Fruit fly (Drosophila melanogaster): ENCODE measurements around the gene Der-1.

Gene Der-1

DNA sequence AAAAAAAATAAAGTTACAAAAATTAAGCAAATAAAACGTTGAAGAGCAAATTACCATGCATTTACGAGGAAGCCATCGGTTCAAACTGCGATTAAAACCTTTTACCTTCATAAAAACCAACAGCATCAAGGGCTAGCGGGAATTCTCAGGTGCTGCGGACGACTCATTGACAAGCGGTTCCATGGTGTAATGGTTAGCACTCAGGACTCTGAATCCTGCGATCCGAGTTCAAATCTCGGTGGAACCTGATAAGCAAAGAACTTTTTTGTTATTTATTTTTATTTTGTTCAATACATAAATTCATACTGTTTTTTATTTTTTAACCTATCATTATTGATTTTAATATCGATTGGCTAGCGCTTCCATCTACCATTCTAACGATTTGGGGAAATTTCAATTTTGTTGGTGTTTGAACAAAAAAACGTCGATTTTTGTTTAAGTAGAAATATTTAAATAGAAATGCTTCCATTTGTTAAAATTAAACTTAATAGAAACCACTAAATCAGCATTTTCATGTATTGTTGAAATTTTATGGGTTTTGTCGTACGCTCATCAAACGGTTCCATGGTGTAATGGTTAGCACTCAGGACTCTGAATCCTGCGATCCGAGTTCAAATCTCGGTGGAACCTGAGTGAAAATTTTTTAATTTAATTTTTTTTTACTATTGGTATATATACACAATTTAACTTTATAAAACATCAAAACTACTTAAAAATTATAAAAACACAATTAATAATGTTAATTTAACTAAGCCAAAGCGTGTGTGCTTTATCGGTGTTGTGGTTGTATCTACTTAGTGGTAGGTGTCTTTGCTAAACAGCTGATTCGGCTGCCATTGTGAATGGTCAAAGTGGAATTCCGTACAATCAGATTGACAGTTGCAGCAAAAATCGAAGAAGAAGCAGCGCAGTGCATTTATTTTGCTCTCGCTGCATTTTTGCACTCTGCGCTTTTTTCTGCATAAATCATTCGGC lies 35.5 kb downstream of the Der-1 start, which contains the start of gene CG4238 (continued):
- TF ChIP-seq fru (GFP tag; optimal IDR thresholded peaks at IDR 0.05) (no peak), CG9705 (GFP tag; optimal IDR thresholded peaks at IDR 0.05) (no peak)

DNA sequence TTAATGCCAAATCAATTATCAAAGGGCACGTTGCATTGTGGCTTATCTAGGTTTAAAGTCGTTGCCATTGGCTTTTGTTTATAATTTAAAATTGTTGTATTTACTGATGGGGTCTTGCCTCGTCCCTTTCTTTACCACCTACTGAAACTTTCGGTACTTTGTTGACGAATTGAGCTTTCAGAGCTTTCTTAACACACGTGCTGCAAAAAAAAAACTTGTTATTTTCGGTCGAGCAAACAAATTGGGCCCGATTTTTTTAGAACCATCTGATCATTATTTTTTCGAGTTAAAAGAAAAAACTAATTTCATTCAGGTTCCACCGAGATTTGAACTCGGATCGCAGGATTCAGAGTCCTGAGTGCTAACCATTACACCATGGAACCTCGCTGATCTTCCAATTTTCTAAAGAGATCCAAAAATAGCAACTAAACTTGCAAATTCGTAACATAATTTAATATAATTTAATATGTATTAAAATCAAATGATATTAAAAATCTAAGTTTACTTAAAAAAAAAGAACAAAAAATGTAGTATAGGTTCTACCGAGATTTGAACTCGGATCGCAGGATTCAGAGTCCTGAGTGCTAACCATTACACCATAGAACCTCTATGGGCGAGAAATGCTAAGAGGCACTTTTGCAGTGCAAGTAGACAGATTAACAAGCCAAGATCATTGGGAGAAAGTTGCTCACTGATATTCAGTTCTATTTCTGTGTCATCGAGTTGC lies 36.7 kb downstream of the Der-1 start:
- TF ChIP-seq br (GFP tag; optimal IDR thresholded peaks at IDR 0.05) (no peak), Hnf4 (GFP tag; optimal IDR thresholded peaks at IDR 0.05) (peak; percentile 1)

DNA sequence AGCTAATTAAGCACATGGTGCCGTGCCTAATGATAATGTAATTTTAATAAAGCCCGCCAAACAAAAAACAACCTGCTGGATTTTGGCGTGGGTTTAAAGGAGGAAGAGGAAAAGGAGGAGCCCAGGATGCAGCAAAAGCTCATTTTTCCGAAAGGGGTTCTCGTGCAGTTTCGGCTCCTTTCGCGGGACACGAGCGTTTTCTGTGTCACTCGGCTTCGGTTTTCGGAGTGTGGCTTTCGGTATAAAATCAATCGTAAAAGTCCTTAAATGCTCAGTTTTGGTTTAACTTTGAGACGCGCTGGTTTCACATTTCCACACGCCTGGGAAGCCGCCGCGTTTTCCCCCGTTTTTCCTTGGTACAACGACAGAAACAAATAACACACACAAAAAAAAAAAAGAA lies 37.7 kb downstream of the Der-1 start:
- TF ChIP-seq Dif (GFP tag; optimal IDR thresholded peaks at IDR 0.05; ENCODE audit: partially characterized antibody): no peak
- no peak for TF ChIP-seq Vsx2 (GFP tag; optimal IDR thresholded peaks at IDR 0.05; ENCODE audit: partially characterized antibody)
- no peak for TF ChIP-seq usp (GFP tag; optimal IDR thresholded peaks at IDR 0.05)
- no peak for TF ChIP-seq dmrt93B (GFP tag; optimal IDR thresholded peaks at IDR 0.05)
- no peak for TF ChIP-seq fru (GFP tag; optimal IDR thresholded peaks at IDR 0.05)
- TF ChIP-seq rgr (GFP tag; optimal IDR thresholded peaks at IDR 0.05): no peak
- no peak for TF ChIP-seq tai (GFP tag; optimal IDR thresholded peaks at IDR 0.05)
- no peak for TF ChIP-seq h (GFP tag; optimal IDR thresholded peaks at IDR 0.05)
- TF ChIP-seq foxo (GFP tag; optimal IDR thresholded peaks at IDR 0.05): no peak
- TF ChIP-seq Jra (GFP tag; optimal IDR thresholded peaks at IDR 0.05): no peak
- no peak for TF ChIP-seq Mio (GFP tag; optimal IDR thresholded peaks at IDR 0.05)
- no peak for TF ChIP-seq Dfd (GFP tag; optimal IDR thresholded peaks at IDR 0.05)
- no peak for TF ChIP-seq CG9705 (GFP tag; optimal IDR thresholded peaks at IDR 0.05)
- TF ChIP-seq Rel (GFP tag; optimal IDR thresholded peaks at IDR 0.05): no peak
- no peak for TF ChIP-seq Rel (tag; optimal IDR thresholded peaks at IDR 0.05)
- no peak for TF ChIP-seq psq (GFP tag; optimal IDR thresholded peaks at IDR 0.05)
- TF ChIP-seq OdsH (GFP tag; optimal IDR thresholded peaks at IDR 0.05): no peak
- no peak for TF ChIP-seq sv (GFP tag; optimal IDR thresholded peaks at IDR 0.05)

DNA sequence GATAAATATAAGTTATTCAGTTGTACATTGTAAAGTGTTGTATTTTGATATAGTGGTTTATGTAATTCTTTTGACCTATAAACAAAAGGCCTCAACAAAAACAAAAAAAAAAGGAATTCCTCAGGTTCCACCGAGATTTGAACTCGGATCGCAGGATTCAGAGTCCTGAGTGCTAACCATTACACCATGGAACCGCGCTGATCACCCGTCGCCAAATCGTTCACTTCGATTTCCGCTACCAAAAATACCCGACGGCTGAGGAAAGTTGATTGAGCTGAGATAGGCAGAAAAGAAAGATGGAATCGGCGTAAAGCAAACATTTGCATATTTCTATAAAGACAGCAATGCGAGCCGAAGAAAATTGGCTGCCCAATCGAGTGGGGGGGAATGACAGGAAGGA lies 39.3 kb downstream of the Der-1 start:
- TF ChIP-seq woc (GFP tag; optimal IDR thresholded peaks at IDR 0.05) (no peak), CrebA (GFP tag; optimal IDR thresholded peaks at IDR 0.05; ENCODE audit: borderline replicate concordance) (no peak)

DNA sequence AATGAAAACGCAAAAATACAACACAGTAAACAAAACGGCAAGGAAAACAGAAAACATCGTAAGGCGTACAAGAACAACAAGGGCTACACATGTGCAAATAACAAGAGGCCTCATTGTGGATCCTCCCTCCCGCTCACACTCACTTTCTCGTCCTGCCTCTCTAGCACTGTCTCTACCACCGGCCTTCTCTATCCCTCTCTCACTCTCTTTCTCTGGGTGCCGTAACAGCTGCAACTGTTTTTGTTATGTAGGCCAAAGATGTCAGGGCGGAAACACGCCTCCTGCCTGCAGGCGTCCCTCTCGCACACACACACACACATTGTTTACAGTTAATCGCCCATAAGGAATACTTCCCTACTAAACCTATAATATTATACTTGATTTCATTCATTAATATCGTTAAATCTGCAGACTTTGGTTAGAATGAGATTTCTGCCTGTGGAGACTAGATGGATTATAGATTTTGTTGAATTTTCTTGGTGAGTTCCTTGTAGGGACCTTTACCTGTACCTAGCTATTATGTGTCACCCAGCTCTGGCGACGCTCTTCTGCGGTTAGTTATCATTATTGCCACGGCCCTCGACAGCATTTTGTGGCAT lies 40.2 kb downstream of the Der-1 start:
- TF ChIP-seq dsf (GFP tag; optimal IDR thresholded peaks at IDR 0.05; ENCODE audit: borderline replicate concordance) (no peak), fru (GFP tag; optimal IDR thresholded peaks at IDR 0.05) (no peak), tai (GFP tag; optimal IDR thresholded peaks at IDR 0.05) (no peak), sv (GFP tag; optimal IDR thresholded peaks at IDR 0.05) (no peak), rgr (GFP tag; optimal IDR thresholded peaks at IDR 0.05) (no peak), dmrt93B (GFP tag; optimal IDR thresholded peaks at IDR 0.05) (no peak), Dfd (GFP tag; optimal IDR thresholded peaks at IDR 0.05) (no peak), foxo (GFP tag; optimal IDR thresholded peaks at IDR 0.05) (no peak)

DNA sequence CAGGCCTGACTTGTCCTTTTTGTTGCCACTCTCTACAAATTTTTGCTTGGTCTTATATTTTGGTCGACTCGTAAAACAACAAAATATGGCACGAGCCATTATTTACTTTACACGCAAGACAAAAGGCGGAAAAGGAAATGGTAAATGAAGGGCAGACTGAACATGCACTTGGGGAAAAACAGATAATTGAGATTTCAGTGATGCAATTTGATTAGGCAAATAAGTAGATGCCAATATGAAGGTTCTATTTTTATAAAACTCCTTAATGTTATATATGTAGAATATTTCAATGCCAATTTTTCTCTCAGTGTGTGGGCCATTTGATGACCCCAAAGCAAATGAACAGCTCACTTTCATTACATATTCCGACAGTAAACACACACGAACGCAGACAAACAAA lies 41.4 kb downstream of the Der-1 start:
- no peak for TF ChIP-seq dl (GFP tag; optimal IDR thresholded peaks at IDR 0.05; ENCODE audit: insufficient read depth in 1 of 2, partially characterized antibody in 2 of 2)
- TF ChIP-seq h (GFP tag; optimal IDR thresholded peaks at IDR 0.05): no peak
- TF ChIP-seq Sp1 (GFP tag; optimal IDR thresholded peaks at IDR 0.05): no peak
- no peak for TF ChIP-seq sv (GFP tag; optimal IDR thresholded peaks at IDR 0.05)
- no peak for TF ChIP-seq Jra (GFP tag; optimal IDR thresholded peaks at IDR 0.05)
- no peak for TF ChIP-seq OdsH (GFP tag; optimal IDR thresholded peaks at IDR 0.05)
- TF ChIP-seq tai (GFP tag; optimal IDR thresholded peaks at IDR 0.05): no peak
- no peak for TF ChIP-seq psq (GFP tag; optimal IDR thresholded peaks at IDR 0.05)
- no peak for TF ChIP-seq sage (GFP tag; optimal IDR thresholded peaks at IDR 0.05)
- TF ChIP-seq foxo (GFP tag; optimal IDR thresholded peaks at IDR 0.05): no peak
- no peak for TF ChIP-seq Abd-B (GFP tag; optimal IDR thresholded peaks at IDR 0.05)
- no peak for TF ChIP-seq Myc (optimal IDR thresholded peaks at IDR 0.05)
- TF ChIP-seq pan (optimal IDR thresholded peaks at IDR 0.05): no peak
- TF ChIP-seq Vsx2 (GFP tag; optimal IDR thresholded peaks at IDR 0.05; ENCODE audit: partially characterized antibody): no peak
- no peak for TF ChIP-seq fru (GFP tag; optimal IDR thresholded peaks at IDR 0.05)
- TF ChIP-seq jim (GFP tag; optimal IDR thresholded peaks at IDR 0.05): no peak
- no peak for TF ChIP-seq br (GFP tag; optimal IDR thresholded peaks at IDR 0.05)
- no peak for TF ChIP-seq dmrt93B (GFP tag; optimal IDR thresholded peaks at IDR 0.05)
- TF ChIP-seq CrebA (GFP tag; optimal IDR thresholded peaks at IDR 0.05; ENCODE audit: borderline replicate concordance): no peak

Data from whole organism, wandering third instar larva.